Fruit fly (Drosophila melanogaster) whole organism, embryonic: ENCODE results near the gene CG14100.

ENCODE experiments used
- Asciz ChIP-seq: fragments of 200-800 bp; sonication (Bioruptor generic); optimal IDR thresholded peaks from 2 replicates; lab custom pipeline; 2017; ENCODE audit warnings: missing biosample characterization, mild to moderate bottlenecking, missing genetic modification characterization, missing genetic modification reagents
- Awh ChIP-seq: fragments of 200-800 bp; sonication (Bioruptor generic); IDR thresholded peaks from 2 replicates; pipeline ENCODE4, ENCODE4 v1.3.6; 2022; ENCODE audit warnings: missing biosample characterization, missing genetic modification characterization
- CG10431 ChIP-seq: fragments of 200-800 bp; sonication (Bioruptor generic); optimal IDR thresholded peaks from 3 replicates; lab custom pipeline; 2018; ENCODE audit warnings: missing biosample characterization, mild to moderate bottlenecking, missing genetic modification characterization
- CG11456 ChIP-seq: fragments of 200-800 bp; sonication (Bioruptor generic); IDR thresholded peaks from 3 replicates; pipeline ENCODE4 v1.3.6; 2022; ENCODE audit warnings: missing biosample characterization, missing genetic modification characterization
- CG11560 ChIP-seq: fragments of 200-800 bp; sonication (Bioruptor generic); IDR thresholded peaks from 3 replicates; pipeline ENCODE4 v1.3.6; 2022; ENCODE audit warnings: missing biosample characterization, missing genetic modification characterization
- CG12219 ChIP-seq: fragments of 200-800 bp; sonication (Bioruptor generic); optimal IDR thresholded peaks from 3 replicates; lab custom pipeline; 2018; ENCODE audit warnings: missing biosample characterization, mild to moderate bottlenecking, missing genetic modification characterization
- CG13894 ChIP-seq: fragments of 200-800 bp; sonication (Bioruptor generic); optimal IDR thresholded peaks from 3 replicates; lab custom pipeline; 2018; ENCODE audit warnings: missing biosample characterization, mild to moderate bottlenecking, missing genetic modification characterization, moderate library complexity
- CG14050 ChIP-seq: fragments of 200-800 bp; sonication (Bioruptor generic); IDR thresholded peaks from 3 replicates; pipeline ENCODE4 v1.3.6; 2022; ENCODE audit warnings: missing biosample characterization, missing genetic modification characterization
- CG17385 ChIP-seq: fragments of 200-800 bp; sonication (Bioruptor generic); optimal IDR thresholded peaks from 3 replicates; lab custom pipeline; 2018; ENCODE audit warnings: missing biosample characterization, mild to moderate bottlenecking, missing genetic modification characterization
- CG17612 ChIP-seq: fragments of 200-800 bp; sonication (Bioruptor generic); IDR thresholded peaks from 2 replicates; pipeline ENCODE4 v1.3.6; 2022; ENCODE audit warnings: missing biosample characterization, missing genetic modification characterization
- CG1792 ChIP-seq: fragments of 200-800 bp; sonication (Bioruptor generic); optimal IDR thresholded peaks from 2 replicates; lab custom pipeline; 2016; ENCODE audit warnings: missing biosample characterization, missing genetic modification characterization
- CG2199 ChIP-seq: fragments of 200-800 bp; sonication (Bioruptor generic); IDR thresholded peaks from 3 replicates; pipeline ENCODE4 v1.3.6; 2022; ENCODE audit warnings: missing biosample characterization, missing genetic modification characterization
- CG4328 ChIP-seq: fragments of 200-800 bp; sonication (Bioruptor generic); optimal IDR thresholded peaks from 3 replicates; lab custom pipeline; 2017; ENCODE audit warnings: missing biosample characterization, missing genetic modification reagents, missing genetic modification characterization
- CG7271 ChIP-seq: fragments of 200-800 bp; sonication (Bioruptor generic); optimal IDR thresholded peaks from 2 replicates; lab custom pipeline; 2018; ENCODE audit warnings: missing biosample characterization, mild to moderate bottlenecking, missing genetic modification characterization, moderate library complexity
- CG7839 ChIP-seq: fragments of 200-800 bp; sonication (Bioruptor generic); optimal IDR thresholded peaks from 3 replicates; lab custom pipeline; 2018; ENCODE audit warnings: missing biosample characterization, mild to moderate bottlenecking, missing genetic modification characterization, moderate library complexity
- CG8281 ChIP-seq: fragments of 200-800 bp; sonication (Bioruptor generic); optimal IDR thresholded peaks from 2 replicates; lab custom pipeline; 2018; ENCODE audit warnings: missing biosample characterization, mild to moderate bottlenecking, missing genetic modification characterization, moderate library complexity
- CG8388 ChIP-seq: fragments of 200-800 bp; sonication (Bioruptor generic); optimal IDR thresholded peaks from 2 replicates; lab custom pipeline; 2019; ENCODE audit warnings: missing biosample characterization, mild to moderate bottlenecking, missing genetic modification characterization, moderate library complexity
- CG9727 ChIP-seq: fragments of 200-800 bp; sonication (Bioruptor generic); optimal IDR thresholded peaks from 3 replicates; lab custom pipeline; 2017; ENCODE audit warnings: missing biosample characterization, mild to moderate bottlenecking, missing genetic modification characterization
- Camta ChIP-seq: fragments of 200-800 bp; sonication (Bioruptor generic); optimal IDR thresholded peaks from 2 replicates; lab custom pipeline; 2016; ENCODE audit warnings: missing biosample characterization, missing genetic modification characterization
- Dip2 ChIP-seq: fragments of 200-800 bp; sonication (Bioruptor generic); IDR thresholded peaks from 2 replicates; pipeline ENCODE4 v1.3.6; 2022; ENCODE audit warnings: missing biosample characterization, missing genetic modification characterization
- Fer1 ChIP-seq: fragments of 200-800 bp; sonication (Bioruptor generic); optimal IDR thresholded peaks from 2 replicates; lab custom pipeline; 2017; ENCODE audit warnings: missing biosample characterization, mild to moderate bottlenecking, missing genetic modification characterization
- MTF-1 ChIP-seq: fragments of 200-800 bp; sonication (Bioruptor generic); optimal IDR thresholded peaks from 2 replicates; lab custom pipeline; 2018; ENCODE audit warnings: missing biosample characterization, mild to moderate bottlenecking, missing genetic modification characterization, borderline replicate concordance
- NC2α ChIP-seq: fragments of 200-800 bp; sonication (Bioruptor generic); optimal IDR thresholded peaks from 2 replicates; lab custom pipeline; 2016; ENCODE audit warnings: missing biosample characterization, missing genetic modification characterization
- Nf-YA ChIP-seq: fragments of 200-800 bp; sonication (Bioruptor generic); IDR thresholded peaks from 2 replicates; pipeline ENCODE4 v1.3.6; 2022; ENCODE audit warnings: missing biosample characterization, missing genetic modification characterization
- NfI ChIP-seq: fragments of 200-800 bp; sonication (Bioruptor generic); optimal IDR thresholded peaks from 3 replicates; lab custom pipeline; 2018; ENCODE audit warnings: missing biosample characterization, mild to moderate bottlenecking, missing genetic modification characterization, moderate library complexity
- Pdp1 ChIP-seq, 2 experiments: fragments of 200-800 bp; sonication (Bioruptor generic); optimal IDR thresholded peaks; 3 replicates each; lab custom pipeline; 2016; ENCODE audit warnings: missing biosample characterization in 2 of 2, missing genetic modification characterization in 2 of 2, mild to moderate bottlenecking in 1 of 2, moderate library complexity in 1 of 2
- Rx ChIP-seq: fragments of 200-800 bp; sonication (Bioruptor generic); IDR thresholded peaks from 2 replicates; pipeline ENCODE4 v1.3.6; 2022; ENCODE audit warnings: missing biosample characterization, missing genetic modification characterization
- Usf ChIP-seq: fragments of 200-800 bp; sonication (Bioruptor generic); optimal IDR thresholded peaks from 2 replicates; lab custom pipeline; 2017; ENCODE audit warnings: missing genotype, missing biosample characterization, missing genetic modification characterization
- ara ChIP-seq: fragments of 200-800 bp; sonication (Bioruptor generic); IDR thresholded peaks from 2 replicates; pipeline ENCODE4 v1.3.6; 2022; ENCODE audit warnings: missing biosample characterization, missing genetic modification characterization
- bab2 ChIP-seq: fragments of 200-800 bp; sonication (Bioruptor generic); optimal IDR thresholded peaks from 2 replicates; lab custom pipeline; 2016; ENCODE audit warnings: missing biosample characterization, missing genetic modification characterization
- bbx ChIP-seq: fragments of 200-800 bp; sonication (Bioruptor generic); IDR thresholded peaks from 2 replicates; pipeline ENCODE4 v1.3.6; 2022; ENCODE audit warnings: missing biosample characterization, missing genetic modification characterization; ENCODE audit not compliant: partially characterized antibody
- btn ChIP-seq: fragments of 200-800 bp; sonication (Bioruptor generic); optimal IDR thresholded peaks from 2 replicates; lab custom pipeline; 2016; ENCODE audit warnings: missing biosample characterization, missing genetic modification characterization
- dimm ChIP-seq: fragments of 200-800 bp; sonication (Bioruptor generic); IDR thresholded peaks from 2 replicates; pipeline ENCODE4 v1.3.6; 2022; ENCODE audit warnings: missing biosample characterization, missing genetic modification characterization
- dmrt11E ChIP-seq: fragments of 200-800 bp; sonication (Bioruptor generic); optimal IDR thresholded peaks from 3 replicates; lab custom pipeline; 2018; ENCODE audit warnings: missing biosample characterization, mild to moderate bottlenecking, missing genetic modification characterization, moderate library complexity
- fd64A ChIP-seq: fragments of 200-800 bp; sonication (Bioruptor generic); optimal IDR thresholded peaks from 3 replicates; lab custom pipeline; 2018; ENCODE audit warnings: missing biosample characterization, mild to moderate bottlenecking, missing genetic modification characterization
- fd96Cb ChIP-seq: fragments of 200-800 bp; sonication (Bioruptor generic); optimal IDR thresholded peaks from 2 replicates; lab custom pipeline; 2018; ENCODE audit warnings: missing biosample characterization, mild to moderate bottlenecking, missing genetic modification characterization, moderate library complexity
- ftz-f1 ChIP-seq: fragments of 200-800 bp; sonication (Bioruptor generic); optimal IDR thresholded peaks from 2 replicates; lab custom pipeline; 2016; ENCODE audit warnings: missing biosample characterization, missing genetic modification characterization
- kni ChIP-seq: fragments of 200-800 bp; sonication (Bioruptor generic); optimal IDR thresholded peaks from 3 replicates; lab custom pipeline; 2017; ENCODE audit warnings: mild to moderate bottlenecking, missing biosample characterization, missing genetic modification reagents, missing genetic modification characterization
- lola ChIP-seq, 3 experiments: fragments of >200 bp in 2 of 3; fragments of 200-800 bp in 1 of 3; sonication (Bioruptor generic) in 1 of 3; optimal IDR thresholded peaks; 2 replicates each; lab custom pipeline; 2017 to 2019; ENCODE audit warnings: missing biosample characterization in 3 of 3, missing genetic modification characterization in 3 of 3, mild to moderate bottlenecking in 1 of 3, moderate library complexity in 1 of 3
- odd ChIP-seq: fragments of 200-800 bp; sonication (Bioruptor generic); optimal IDR thresholded peaks from 2 replicates; lab custom pipeline; 2017; ENCODE audit warnings: missing biosample characterization, mild to moderate bottlenecking, missing genetic modification characterization
- org-1 ChIP-seq: fragments of 200-800 bp; sonication (Bioruptor generic); optimal IDR thresholded peaks from 2 replicates; lab custom pipeline; 2017; ENCODE audit warnings: missing biosample characterization, missing genetic modification characterization
- sc ChIP-seq, 3 experiments: fragments of >200 bp in 2 of 3; fragments of 200-800 bp in 1 of 3; sonication (Bioruptor generic) in 1 of 3; optimal IDR thresholded peaks; 2 replicates in 2 of 3; 3 replicates in 1 of 3; lab custom pipeline; 2017; ENCODE audit warnings: mild to moderate bottlenecking in 1 of 3, missing biosample characterization in 1 of 3, missing genetic modification characterization in 1 of 3, missing genetic modification reagents in 1 of 3
- sd ChIP-seq: fragments of 200-800 bp; sonication (Bioruptor generic); optimal IDR thresholded peaks from 3 replicates; lab custom pipeline; 2018; ENCODE audit warnings: missing biosample characterization, mild to moderate bottlenecking, missing genetic modification characterization, moderate library complexity
- ssp ChIP-seq: fragments of 200-800 bp; sonication (Bioruptor generic); IDR thresholded peaks from 2 replicates; pipeline ENCODE4 v1.3.6; 2022; ENCODE audit warnings: missing biosample characterization, missing genetic modification characterization
- sug ChIP-seq: fragments of 200-800 bp; optimal IDR thresholded peaks from 2 replicates; lab custom pipeline; 2019; ENCODE audit warnings: missing biosample characterization, mild to moderate bottlenecking, missing genetic modification characterization, moderate library complexity
- tna ChIP-seq: fragments of 200-800 bp; sonication (Bioruptor generic); IDR thresholded peaks from 2 replicates; pipeline ENCODE4 v1.3.6; 2022; ENCODE audit warnings: missing biosample characterization, missing genetic modification characterization; ENCODE audit not compliant: partially characterized antibody
- toy ChIP-seq: fragments of 200-800 bp; sonication (Bioruptor generic); IDR thresholded peaks from 2 replicates; pipeline ENCODE4 v1.3.6; 2022; ENCODE audit warnings: missing biosample characterization, missing genetic modification characterization
- twi ChIP-seq: fragments of 200-800 bp; optimal IDR thresholded peaks from 2 replicates; lab custom pipeline; 2019; ENCODE audit warnings: missing biosample characterization, mild to moderate bottlenecking, missing genetic modification characterization, moderate library complexity
- unpg ChIP-seq: fragments of 200-800 bp; sonication (Bioruptor generic); optimal IDR thresholded peaks from 3 replicates; lab custom pipeline; 2018; ENCODE audit warnings: missing biosample characterization, mild to moderate bottlenecking, missing genetic modification characterization, moderate library complexity

Gene CG14100

dm6 chr3L:19575650-19576049, 14.7 kb downstream of the CG14100 start (continued):
- TF ChIP-seq lola (GFP tag; optimal IDR thresholded peaks at IDR 0.05; lab: Kevin White, UChicago) (peak in 1 of 3 experiments; percentile 12), CG8388 (GFP tag; lab: Kevin White, UChicago) (peak; percentile 12), CG11560 (tag; lab: Robert Waterston, UW) (no peak), Nf-YA (GFP tag; lab: Robert Waterston, UW) (no peak), CG14050 (GFP tag; lab: Robert Waterston, UW) (peak; percentile 23; the same call in 2 of the 3 replicates), Rx (GFP tag; lab: Robert Waterston, UW) (no peak), fd64A (GFP tag; lab: Kevin White, UChicago) (peak; percentile 86), CG1792 (GFP tag; lab: Kevin White, UChicago) (peak; percentile 49), tna (GFP tag; lab: Robert Waterston, UW) (no peak), unpg (GFP tag; lab: Kevin White, UChicago) (peak; percentile 53), bab2 (GFP tag; lab: Kevin White, UChicago) (peak; percentile 66), CG7839 (peak; percentile 0), ssp (peak; percentile 16; the same call in 1 of the 2 replicates), CG12219 (GFP tag; lab: Kevin White, UChicago) (peak; percentile 44), CG2199 (GFP tag; lab: Robert Waterston, UW) (0 out of 3 replicates have a peak, but pooled peaks have one; percentile 76), ftz-f1 (GFP tag; lab: Kevin White, UChicago) (peak; percentile 10), NfI (GFP tag; lab: Kevin White, UChicago) (peak; percentile 20), org-1 (GFP tag; lab: Kevin White, UChicago) (peak; percentile 80), odd (GFP tag; lab: Kevin White, UChicago) (peak; percentile 65), btn (peak; percentile 16), Dip2 (no peak), CG4328 (GFP tag; lab: Kevin White, UChicago) (peak; percentile 52), kni (peak; percentile 68), sc (optimal IDR thresholded peaks at IDR 0.05; lab: Kevin White, UChicago) (no peak), sc (GFP tag; optimal IDR thresholded peaks at IDR 0.05; lab: Kevin White, UChicago) (peak; percentile 12), NC2α (GFP tag; lab: Kevin White, UChicago) (peak; percentile 29), Usf (GFP tag; lab: Kevin White, UChicago) (no peak), CG11456 (GFP tag; lab: Robert Waterston, UW) (no peak), CG7271 (tag; lab: Kevin White, UChicago) (no peak), CG13894 (tag; lab: Kevin White, UChicago) (no peak), CG17385 (GFP tag; lab: Kevin White, UChicago) (peak; percentile 40), Camta (GFP tag; lab: Kevin White, UChicago) (peak; percentile 17), Fer1 (GFP tag; lab: Kevin White, UChicago) (peak; percentile 35), Awh (GFP tag; lab: Robert Waterston, UW) (0 out of 2 replicates have a peak, but pooled peaks have one; percentile 40), toy (GFP tag; lab: Robert Waterston, UW) (no peak), sd (tag; lab: Kevin White, UChicago) (peak; percentile 64), Asciz (GFP tag; lab: Kevin White, UChicago) (peak; percentile 57), Pdp1 (GFP tag; optimal IDR thresholded peaks at IDR 0.05; lab: Kevin White, UChicago) (peak; percentile 11 to 59), ara (peak; percentile 42; the same call in 1 of the 2 replicates), fd96Cb (peak; percentile 10), CG8281 (tag; lab: Kevin White, UChicago) (peak; percentile 42), dmrt11E (tag; lab: Kevin White, UChicago) (peak; percentile 10), CG10431 (GFP tag; lab: Kevin White, UChicago) (peak; percentile 47), bbx (GFP tag; lab: Robert Waterston, UW) (no peak), CG9727 (GFP tag; lab: Kevin White, UChicago) (peak; percentile 24), sug (tag; lab: Kevin White, UChicago) (peak; percentile 40), MTF-1 (GFP tag; lab: Kevin White, UChicago) (peak; percentile 69), twi (tag; lab: Kevin White, UChicago) (peak; percentile 60), CG17612 (GFP tag; lab: Robert Waterston, UW) (0 out of 2 replicates have a peak, but pooled peaks have one; percentile 21), dimm (peak; percentile 36; the same call in 1 of the 2 replicates)
